Worm (Caenorhabditis elegans) whole organism, L4 larva: Measurements from ENCODE around the gene Y41E3.6.

Experiments
- D1046.2 ChIP-seq: fragments of 200-800 bp; sonication (Bioruptor generic); IDR thresholded peaks from 2 replicates; pipeline ENCODE4 v1.3.6; 2022; ENCODE audit warnings: missing genetic modification characterization, missing compliant biosample characterization
- F26F4.8 ChIP-seq: fragments of 200-800 bp; sonication (Bioruptor generic); conservative IDR thresholded peaks from 2 replicates; pipeline ENCODE4 v1.3.6; 2022; ENCODE audit warnings: missing genetic modification characterization, missing compliant biosample characterization
- F44E2.7 ChIP-seq: fragments of 200-800 bp; sonication (Bioruptor generic); IDR thresholded peaks from 2 replicates; pipeline ENCODE4 v2.1.2; 2022; ENCODE audit warnings: missing genetic modification characterization, missing compliant biosample characterization
- F49E8.2 ChIP-seq: sonication (generic microtip); optimal IDR thresholded peaks from 2 replicates; lab custom pipeline; 2016; ENCODE audit warnings: missing compliant biosample characterization, mild to moderate bottlenecking, missing genetic modification characterization, borderline replicate concordance
- R02D3.7 ChIP-seq: fragments of 150-350 bp; sonication (generic microtip); optimal IDR thresholded peaks from 3 replicates; lab custom pipeline; 2014; ENCODE audit warnings: missing biosample characterization, missing genetic modification characterization
- T20F7.1 ChIP-seq: fragments of 200-800 bp; sonication (Bioruptor generic); optimal IDR thresholded peaks from 2 replicates; lab custom pipeline; 2018; ENCODE audit warnings: mild to moderate bottlenecking, missing genetic modification characterization, missing compliant biosample characterization
- Y105C5A.15 ChIP-seq: fragments of 200-800 bp; sonication (Bioruptor generic); IDR thresholded peaks from 2 replicates; pipeline ENCODE4 v1.3.6; 2022; ENCODE audit warnings: missing genetic modification characterization, missing compliant biosample characterization
- Y48G9A.11 ChIP-seq: fragments of 200-800 bp; sonication (Bioruptor generic); IDR thresholded peaks from 2 replicates; pipeline ENCODE4 v1.3.6; 2022; ENCODE audit warnings: missing genetic modification reagents, missing genetic modification characterization, missing compliant biosample characterization
- Y5F2A.4 ChIP-seq: fragments of 200-800 bp; sonication (Bioruptor generic); optimal IDR thresholded peaks from 2 replicates; lab custom pipeline; 2018; ENCODE audit warnings: mild to moderate bottlenecking, missing genetic modification characterization, missing compliant biosample characterization
- ZK337.2 ChIP-seq: fragments of 200-800 bp; sonication (Bioruptor generic); IDR thresholded peaks from 2 replicates; pipeline ENCODE4 v1.3.6; 2022; ENCODE audit warnings: missing genetic modification reagents, missing genetic modification characterization, missing compliant biosample characterization
- attf-4 ChIP-seq: sonication (generic microtip); optimal IDR thresholded peaks from 3 replicates; lab custom pipeline; 2017; ENCODE audit warnings: missing biosample characterization, missing genetic modification characterization
- ceh-20 ChIP-seq: fragments of 200-800 bp; sonication (Bioruptor generic); IDR thresholded peaks from 2 replicates; pipeline ENCODE4 v1.3.6; 2022; ENCODE audit warnings: missing genetic modification reagents, missing genetic modification characterization, missing compliant biosample characterization
- ceh-32 ChIP-seq: sonication (generic microtip); optimal IDR thresholded peaks from 2 replicates; lab custom pipeline; 2016; ENCODE audit warnings: mild to moderate bottlenecking, missing genetic modification characterization, missing compliant biosample characterization; ENCODE audit not compliant: poor library complexity
- ceh-44 ChIP-seq: fragments of 200-800 bp; sonication (Bioruptor generic); IDR thresholded peaks from 2 replicates; pipeline ENCODE4 v1.3.6; 2022; ENCODE audit warnings: missing genetic modification reagents, missing genetic modification characterization, missing compliant biosample characterization
- ceh-82 ChIP-seq: sonication (generic microtip); optimal IDR thresholded peaks from 2 replicates; lab custom pipeline; 2017; ENCODE audit warnings: missing biosample characterization, missing genetic modification characterization
- ces-1 ChIP-seq: fragments of 150-350 bp; sonication (generic microtip); optimal IDR thresholded peaks from 4 replicates; lab custom pipeline; 2014; ENCODE audit warnings: missing biosample characterization, missing genetic modification reagents, missing genetic modification characterization
- daf-16 ChIP-seq, 3 experiments: sonication (generic microtip); optimal IDR thresholded peaks; 2 replicates each; lab custom pipeline; 2016 to 2017; ENCODE audit warnings: missing genetic modification characterization in 3 of 3, missing genetic modification reagents in 3 of 3, mild to moderate bottlenecking in 2 of 3, missing compliant biosample characterization in 2 of 3, missing biosample characterization in 1 of 3, moderate library complexity in 1 of 3
- daf-8 ChIP-seq: fragments of 200-800 bp; sonication (Bioruptor generic); IDR thresholded peaks from 2 replicates; pipeline ENCODE4 v1.3.6; 2022; ENCODE audit warnings: missing genetic modification characterization, missing compliant biosample characterization
- dmd-6 ChIP-seq: fragments of 200-800 bp; sonication (Bioruptor generic); IDR thresholded peaks from 2 replicates; pipeline ENCODE4 v1.3.6; 2022; ENCODE audit warnings: missing genetic modification reagents, missing genetic modification characterization, missing compliant biosample characterization
- dmd-9 ChIP-seq: fragments of 200-800 bp; sonication (Bioruptor generic); IDR thresholded peaks from 2 replicates; pipeline ENCODE4 v1.3.6; 2022; ENCODE audit warnings: missing genetic modification reagents, missing genetic modification characterization, missing compliant biosample characterization
- dpl-1 ChIP-seq: fragments of 150-350 bp; optimal IDR thresholded peaks from 2 replicates; lab custom pipeline; 2014; ENCODE audit warnings: missing biosample characterization, missing genetic modification reagents, missing genetic modification characterization
- fkh-10 ChIP-seq: fragments of 150-350 bp; optimal IDR thresholded peaks from 2 replicates; lab custom pipeline; 2014; ENCODE audit warnings: missing biosample characterization, missing genetic modification reagents, missing genetic modification characterization
- gei-8 ChIP-seq: fragments of 200-800 bp; sonication (Bioruptor generic); optimal IDR thresholded peaks from 2 replicates; lab custom pipeline; 2018; ENCODE audit warnings: mild to moderate bottlenecking, missing genetic modification characterization, missing compliant biosample characterization
- hif-1 ChIP-seq, 2 experiments: sonication (generic microtip); optimal IDR thresholded peaks; 2 replicates each; lab custom pipeline; 2016 to 2017; ENCODE audit warnings: missing compliant biosample characterization in 2 of 2, missing genetic modification characterization in 2 of 2, missing genetic modification reagents in 2 of 2, missing genotype in 2 of 2, mild to moderate bottlenecking in 1 of 2
- hlh-11 ChIP-seq: fragments of 200-800 bp; sonication (Bioruptor generic); optimal IDR thresholded peaks from 2 replicates; lab custom pipeline; 2018; ENCODE audit warnings: mild to moderate bottlenecking, missing genetic modification characterization, missing compliant biosample characterization
- hlh-30 ChIP-seq: sonication (generic microtip); optimal IDR thresholded peaks from 2 replicates; lab custom pipeline; 2017; ENCODE audit warnings: antibody characterized with exemption, mild to moderate bottlenecking, missing genetic modification characterization, missing compliant biosample characterization; ENCODE audit not compliant: insufficient read depth
- lin-15B ChIP-seq: fragments of 150-350 bp; sonication (generic microtip); optimal IDR thresholded peaks from 3 replicates; lab custom pipeline; 2014; ENCODE audit warnings: missing biosample characterization, missing genetic modification characterization
- lin-39 ChIP-seq: fragments of 150-350 bp; optimal IDR thresholded peaks from 2 replicates; lab custom pipeline; 2014; ENCODE audit warnings: missing biosample characterization, missing genetic modification reagents, missing genetic modification characterization
- lsy-2 ChIP-seq, 2 experiments: fragments of 150-350 bp in 1 of 2; sonication (generic microtip) in 1 of 2; optimal IDR thresholded peaks; 2 replicates each; lab custom pipeline; 2014 to 2017; ENCODE audit warnings: missing biosample characterization in 2 of 2, missing genetic modification characterization in 2 of 2
- madf-5 ChIP-seq, 2 experiments: fragments of 200-800 bp; sonication (Bioruptor generic); IDR thresholded peaks; 2 replicates each; pipeline ENCODE4 v1.3.6; 2022; ENCODE audit warnings: missing compliant biosample characterization in 2 of 2, missing genetic modification characterization in 2 of 2
- mdt-29 ChIP-seq: fragments of 200-800 bp; sonication (Bioruptor generic); IDR thresholded peaks from 2 replicates; pipeline ENCODE4 v1.3.6; 2022; ENCODE audit warnings: missing genetic modification reagents, missing genetic modification characterization, missing compliant biosample characterization
- mep-1 ChIP-seq: fragments of 150-350 bp; sonication (generic microtip); optimal IDR thresholded peaks from 3 replicates; lab custom pipeline; 2014; ENCODE audit warnings: missing biosample characterization, missing genetic modification characterization
- mes-2 ChIP-seq: sonication (generic microtip); optimal IDR thresholded peaks from 2 replicates; lab custom pipeline; 2016; ENCODE audit warnings: missing genotype, mild to moderate bottlenecking, missing genetic modification characterization, missing compliant biosample characterization; ENCODE audit not compliant: poor library complexity, severe bottlenecking
- mxl-3 ChIP-seq: fragments of 200-800 bp; sonication (Bioruptor generic); optimal IDR thresholded peaks from 2 replicates; lab custom pipeline; 2018; ENCODE audit warnings: mild to moderate bottlenecking, missing genetic modification characterization, missing compliant biosample characterization
- nhr-102 ChIP-seq: sonication (generic microtip); optimal IDR thresholded peaks from 2 replicates; lab custom pipeline; 2016; ENCODE audit warnings: mild to moderate bottlenecking, missing genetic modification characterization, moderate library complexity, missing compliant biosample characterization
- nhr-11 ChIP-seq: fragments of 150-350 bp; optimal IDR thresholded peaks from 2 replicates; lab custom pipeline; 2014; ENCODE audit warnings: missing biosample characterization, missing genetic modification characterization
- nhr-111 ChIP-seq: fragments of 200-800 bp; sonication (Bioruptor generic); optimal IDR thresholded peaks from 2 replicates; lab custom pipeline; 2018; ENCODE audit warnings: mild to moderate bottlenecking, missing genetic modification characterization, missing compliant biosample characterization
- nhr-237 ChIP-seq: sonication (generic microtip); optimal IDR thresholded peaks from 2 replicates; lab custom pipeline; 2017; ENCODE audit warnings: missing biosample characterization, missing genetic modification characterization
- nhr-42 ChIP-seq: fragments of 200-800 bp; sonication (Bioruptor generic); IDR thresholded peaks from 2 replicates; pipeline ENCODE4 v1.3.6; 2022; ENCODE audit warnings: missing genetic modification characterization, missing compliant biosample characterization
- rbr-2 ChIP-seq: sonication (generic microtip); optimal IDR thresholded peaks from 2 replicates; lab custom pipeline; 2016; ENCODE audit warnings: missing genotype, missing genetic modification characterization, missing compliant biosample characterization
- sdz-12 ChIP-seq: fragments of 200-800 bp; sonication (Bioruptor generic); optimal IDR thresholded peaks from 2 replicates; lab custom pipeline; 2018; ENCODE audit warnings: mild to moderate bottlenecking, missing genetic modification characterization, missing compliant biosample characterization
- set-16 ChIP-seq: fragments of 200-800 bp; sonication (Bioruptor generic); IDR thresholded peaks from 2 replicates; pipeline ENCODE4 v1.3.6; 2022; ENCODE audit warnings: missing genetic modification reagents, missing genetic modification characterization, missing compliant biosample characterization
- skn-1 ChIP-seq: fragments of 150-350 bp; optimal IDR thresholded peaks from 2 replicates; lab custom pipeline; 2014; ENCODE audit warnings: missing biosample characterization, missing genetic modification characterization
- snpc-4 ChIP-seq: fragments of 150-350 bp; optimal IDR thresholded peaks from 2 replicates; lab custom pipeline; 2014; ENCODE audit warnings: missing biosample characterization, missing genetic modification characterization
- spr-1 ChIP-seq: sonication (generic microtip); optimal IDR thresholded peaks from 2 replicates; lab custom pipeline; 2016; ENCODE audit warnings: mild to moderate bottlenecking, missing genetic modification characterization, missing compliant biosample characterization
- spr-3 ChIP-seq: fragments of 200-800 bp; sonication (Bioruptor generic); optimal IDR thresholded peaks from 2 replicates; lab custom pipeline; 2018; ENCODE audit warnings: mild to moderate bottlenecking, missing genetic modification characterization, missing compliant biosample characterization
- tag-97 ChIP-seq: fragments of 200-800 bp; sonication (Bioruptor generic); IDR thresholded peaks from 2 replicates; pipeline ENCODE4 v1.3.6; 2022; ENCODE audit warnings: missing genetic modification characterization, missing compliant biosample characterization
- unc-130 ChIP-seq: sonication (generic microtip); optimal IDR thresholded peaks from 2 replicates; lab custom pipeline; 2016; ENCODE audit warnings: missing genetic modification reagents, missing genetic modification characterization, missing compliant biosample characterization
- unc-39 ChIP-seq: sonication (generic microtip); optimal IDR thresholded peaks from 2 replicates; lab custom pipeline; 2017; ENCODE audit warnings: missing biosample characterization, missing genetic modification characterization
- zag-1 ChIP-seq: fragments of 150-350 bp; optimal IDR thresholded peaks from 2 replicates; lab custom pipeline; 2014; ENCODE audit warnings: missing biosample characterization, missing genetic modification characterization
- zip-11 ChIP-seq: fragments of 200-800 bp; sonication (Bioruptor generic); IDR thresholded peaks from 2 replicates; pipeline ENCODE4 v1.3.6; 2022; ENCODE audit warnings: missing genetic modification characterization, missing compliant biosample characterization
- zip-2 ChIP-seq: fragments of 150-350 bp; optimal IDR thresholded peaks from 2 replicates; lab custom pipeline; 2014; ENCODE audit warnings: missing biosample characterization, missing genetic modification characterization

Y41E3.6 gene

DNA sequence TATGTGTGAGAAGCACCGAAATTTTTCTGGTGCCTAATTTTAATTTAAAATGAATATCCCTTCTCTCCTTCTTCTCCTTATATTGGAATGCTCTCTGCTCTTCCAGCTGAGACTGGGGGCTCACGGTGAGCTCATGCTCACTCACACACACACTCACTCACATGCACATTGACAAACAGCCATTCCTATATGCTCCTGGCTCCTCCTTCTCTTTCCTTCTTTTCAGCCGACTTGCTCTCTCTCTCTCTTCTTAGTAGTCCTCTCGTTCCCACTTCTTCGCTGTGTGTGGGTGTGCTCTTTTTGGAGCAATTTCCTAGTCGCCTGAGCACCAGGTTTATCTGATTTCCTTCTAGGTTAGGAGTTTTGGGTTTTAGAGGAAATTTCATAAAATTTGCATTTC, 14.4 kb downstream of the Y41E3.6 start:
- no peak for TF ChIP-seq dpl-1 (GFP tag; lab: Kevin White, UChicago)
- no peak for TF ChIP-seq Y48G9A.11 (GFP tag; lab: Robert Waterston, UW)
- no peak for TF ChIP-seq ZK337.2 (GFP tag; lab: Robert Waterston, UW)
- TF ChIP-seq nhr-237 (tag; lab: Kevin White, UChicago) = no peak
- TF ChIP-seq R02D3.7 (tag; lab: Kevin White, UChicago) = no peak
- no peak for TF ChIP-seq daf-16 (GFP tag; optimal IDR thresholded peaks at IDR 0.05; lab: Kevin White, UChicago)
- no peak for TF ChIP-seq daf-16 (tag; optimal IDR thresholded peaks at IDR 0.05; lab: Kevin White, UChicago)
- no peak for TF ChIP-seq sdz-12 (GFP tag; lab: Kevin White, UChicago)
- no peak for TF ChIP-seq D1046.2
- no peak for TF ChIP-seq zag-1
- peak in 1 of 2 experiments; percentile 16 for TF ChIP-seq lsy-2 (tag; optimal IDR thresholded peaks at IDR 0.05; lab: Kevin White, UChicago)
- 0 out of 2 replicates have a peak, but pooled peaks have one; percentile 11 for TF ChIP-seq dmd-6 (GFP tag; lab: Robert Waterston, UW)
- TF ChIP-seq snpc-4 (tag; lab: Kevin White, UChicago) = no peak
- TF ChIP-seq mdt-29 (GFP tag; lab: Robert Waterston, UW) = no peak
- TF ChIP-seq gei-8 (GFP tag; lab: Kevin White, UChicago) = no peak
- TF ChIP-seq nhr-102 (tag; lab: Kevin White, UChicago) = no peak
- TF ChIP-seq T20F7.1 (GFP tag; lab: Kevin White, UChicago) = no peak
- TF ChIP-seq mep-1 (tag; lab: Kevin White, UChicago) = peak; percentile 21
- TF ChIP-seq tag-97 = no peak
- no peak for TF ChIP-seq unc-130 (GFP tag; lab: Kevin White, UChicago)
- no peak for TF ChIP-seq nhr-11 (tag; lab: Kevin White, UChicago)
- TF ChIP-seq Y105C5A.15 (GFP tag; lab: Robert Waterston, UW) = no peak
- no peak for TF ChIP-seq F26F4.8 (GFP tag; lab: Robert Waterston, UW)
- no peak for TF ChIP-seq ceh-82 (tag; lab: Kevin White, UChicago)
- no peak for TF ChIP-seq madf-5 (GFP tag; IDR thresholded peaks at IDR 0.05; lab: Robert Waterston, UW)
- TF ChIP-seq daf-8 (GFP tag; lab: Robert Waterston, UW) = no peak
- TF ChIP-seq dmd-9 (GFP tag; lab: Robert Waterston, UW) = no peak
- no peak for TF ChIP-seq nhr-111 (GFP tag; lab: Kevin White, UChicago)
- no peak for TF ChIP-seq F49E8.2
- no peak for TF ChIP-seq nhr-42 (GFP tag; lab: Robert Waterston, UW)
- no peak for TF ChIP-seq ceh-44 (GFP tag; lab: Robert Waterston, UW)
- no peak for TF ChIP-seq spr-3
- peak; percentile 19 for TF ChIP-seq ces-1
- TF ChIP-seq hlh-11 (tag; lab: Kevin White, UChicago) = no peak
- no peak for TF ChIP-seq set-16 (GFP tag; lab: Robert Waterston, UW)
- no peak for TF ChIP-seq mxl-3 (GFP tag; lab: Kevin White, UChicago)
- peak; percentile 34 for TF ChIP-seq mes-2 (tag; lab: Kevin White, UChicago)
- TF ChIP-seq ceh-32 = peak; percentile 5
- no peak for TF ChIP-seq zip-2
- TF ChIP-seq ceh-20 (GFP tag; lab: Robert Waterston, UW) = no peak
- TF ChIP-seq lin-15B = no peak
- TF ChIP-seq Y5F2A.4 (GFP tag; lab: Kevin White, UChicago) = no peak
- no peak for TF ChIP-seq lin-39
- TF ChIP-seq rbr-2 (tag; lab: Kevin White, UChicago) = peak; percentile 45
- TF ChIP-seq unc-39 (tag; lab: Kevin White, UChicago) = no peak
- no peak for TF ChIP-seq skn-1
- TF ChIP-seq zip-11 (GFP tag; lab: Robert Waterston, UW) = no peak
- no peak for TF ChIP-seq spr-1
- TF ChIP-seq attf-4 (tag; lab: Kevin White, UChicago) = no peak
- TF ChIP-seq hlh-30 = peak; percentile 49
- peak; percentile 64 for TF ChIP-seq fkh-10 (GFP tag; lab: Kevin White, UChicago)
- no peak for TF ChIP-seq F44E2.7 (GFP tag; lab: Robert Waterston, UW)
- TF ChIP-seq hif-1 (tag; optimal IDR thresholded peaks at IDR 0.05; lab: Kevin White, UChicago) = no peak
